Worm (Caenorhabditis elegans) whole organism, young adult: ENCODE data around the gene calu-1.
A peak's percentile ranks its signal among the peaks of the same experiment; 100 is the strongest.

Experiments used
- C06A6.2 ChIP-seq: fragments of 200-800 bp; sonication (Bioruptor generic); conservative IDR thresholded peaks from 2 replicates; pipeline ENCODE4 v1.3.6; 2022; ENCODE audit warnings: missing genetic modification characterization, missing compliant biosample characterization
- Y56A3A.18 ChIP-seq: fragments of 200-800 bp; sonication (Bioruptor generic); IDR thresholded peaks from 2 replicates; pipeline ENCODE4 v1.3.6; 2022; ENCODE audit warnings: missing genetic modification reagents, missing genetic modification characterization, missing compliant biosample characterization
- Y67H2A.10 ChIP-seq: fragments of 200-800 bp; sonication (Bioruptor generic); conservative IDR thresholded peaks from 2 replicates; pipeline ENCODE4 v1.3.6; 2022; ENCODE audit warnings: missing genetic modification reagents, missing genetic modification characterization, missing compliant biosample characterization
- bed-2 ChIP-seq: fragments of 200-800 bp; sonication (Bioruptor generic); IDR thresholded peaks from 2 replicates; pipeline ENCODE4 v1.3.6; 2022; ENCODE audit warnings: missing genetic modification reagents, missing genetic modification characterization, missing compliant biosample characterization
- cebp-1 ChIP-seq, 2 experiments: fragments of 200-800 bp in 1 of 2; sonication (Bioruptor generic) in 1 of 2; sonication (generic microtip) in 1 of 2; IDR thresholded peaks in 1 of 2; optimal IDR thresholded peaks in 1 of 2; 2 replicates each; pipeline versions ENCODE4 v1.3.6 to Lab custom; 2017 to 2022; ENCODE audit warnings: missing compliant biosample characterization in 2 of 2, missing genetic modification characterization in 2 of 2, mild to moderate bottlenecking in 1 of 2, missing genetic modification reagents in 1 of 2, moderate library complexity in 1 of 2
- ceh-91 ChIP-seq: fragments of 200-800 bp; sonication (Bioruptor generic); IDR thresholded peaks from 2 replicates; pipeline ENCODE4 v1.3.6; 2022; ENCODE audit warnings: missing genetic modification reagents, missing genetic modification characterization, missing compliant biosample characterization
- efl-1 ChIP-seq: fragments of 150-350 bp; optimal IDR thresholded peaks from 2 replicates; lab custom pipeline; 2014; ENCODE audit warnings: missing biosample characterization, missing genetic modification reagents, missing genetic modification characterization
- egl-44 ChIP-seq: fragments of 200-800 bp; sonication (Bioruptor generic); IDR thresholded peaks from 2 replicates; pipeline ENCODE4 v1.3.6; 2022; ENCODE audit warnings: missing genetic modification reagents, missing genetic modification characterization, missing compliant biosample characterization
- egrh-3 ChIP-seq: fragments of 200-800 bp; sonication (Bioruptor generic); IDR thresholded peaks from 2 replicates; pipeline ENCODE4 v1.3.6; 2022; ENCODE audit warnings: missing genetic modification reagents, missing genetic modification characterization, missing compliant biosample characterization
- ekl-4 ChIP-seq: fragments of 200-800 bp; sonication (Bioruptor generic); IDR thresholded peaks from 2 replicates; pipeline ENCODE4 v1.3.6; 2022; ENCODE audit warnings: missing genetic modification reagents, missing genetic modification characterization, missing compliant biosample characterization
- fkh-3 ChIP-seq: sonication (generic microtip); optimal IDR thresholded peaks from 2 replicates; lab custom pipeline; 2016; ENCODE audit warnings: mild to moderate bottlenecking, missing genetic modification characterization, missing compliant biosample characterization
- him-1 ChIP-seq: sonication (generic microtip); optimal IDR thresholded peaks from 2 replicates; lab custom pipeline; 2016; ENCODE audit warnings: missing genotype, missing genetic modification reagents, missing genetic modification characterization, missing compliant biosample characterization
- hmg-1.2 ChIP-seq: fragments of 200-800 bp; sonication (Bioruptor generic); IDR thresholded peaks from 2 replicates; pipeline ENCODE4 v1.3.6; 2022; ENCODE audit warnings: missing genetic modification reagents, missing genetic modification characterization, missing compliant biosample characterization
- hmg-20 ChIP-seq: fragments of 200-800 bp; sonication (Bioruptor generic); IDR thresholded peaks from 2 replicates; pipeline ENCODE4 v1.3.6; 2022; ENCODE audit warnings: missing genetic modification reagents, missing genetic modification characterization, missing compliant biosample characterization
- hsf-1 ChIP-seq: fragments of 200-800 bp; sonication (Bioruptor generic); IDR thresholded peaks from 2 replicates; pipeline ENCODE4 v1.3.6; 2022; ENCODE audit warnings: missing genetic modification reagents, missing genetic modification characterization, missing compliant biosample characterization
- lag-1 ChIP-seq: fragments of 200-800 bp; sonication (Bioruptor generic); IDR thresholded peaks from 2 replicates; pipeline ENCODE4 v1.3.6; 2022; ENCODE audit warnings: missing genetic modification reagents, missing genetic modification characterization, missing compliant biosample characterization
- let-607 ChIP-seq, 2 experiments: fragments of 200-800 bp in 1 of 2; sonication (Bioruptor generic) in 1 of 2; sonication (generic microtip) in 1 of 2; optimal IDR thresholded peaks; 2 replicates each; lab custom pipeline; 2016 to 2018; ENCODE audit warnings: mild to moderate bottlenecking in 2 of 2, missing compliant biosample characterization in 2 of 2, missing genetic modification characterization in 2 of 2, moderate library complexity in 2 of 2, missing genotype in 1 of 2
- lin-26 ChIP-seq: fragments of 200-800 bp; sonication (Bioruptor generic); IDR thresholded peaks from 2 replicates; pipeline ENCODE4 v1.3.6; 2022; ENCODE audit warnings: missing genetic modification reagents, missing genetic modification characterization, missing compliant biosample characterization
- lin-40 ChIP-seq: sonication (generic microtip); optimal IDR thresholded peaks from 2 replicates; lab custom pipeline; 2016; ENCODE audit warnings: missing genetic modification characterization, mild to moderate bottlenecking, missing compliant biosample characterization, missing genotype, missing genetic modification reagents
- lir-1 ChIP-seq: fragments of 200-800 bp; sonication (Bioruptor generic); conservative IDR thresholded peaks from 2 replicates; pipeline ENCODE4 v1.3.6; 2022; ENCODE audit warnings: missing genetic modification reagents, missing genetic modification characterization, missing compliant biosample characterization
- lsl-1 ChIP-seq: fragments of 200-800 bp; sonication (Bioruptor generic); optimal IDR thresholded peaks from 2 replicates; lab custom pipeline; 2018; ENCODE audit warnings: mild to moderate bottlenecking, missing genetic modification characterization, moderate library complexity, missing compliant biosample characterization
- madf-6 ChIP-seq: fragments of 200-800 bp; sonication (Bioruptor generic); IDR thresholded peaks from 2 replicates; pipeline ENCODE4 v1.3.6; 2022; ENCODE audit warnings: missing genetic modification reagents, missing genetic modification characterization, missing compliant biosample characterization
- mel-28 ChIP-seq: sonication (generic microtip); optimal IDR thresholded peaks from 2 replicates; lab custom pipeline; 2016; ENCODE audit warnings: borderline replicate concordance, mild to moderate bottlenecking, missing genetic modification characterization, missing compliant biosample characterization
- mes-4 ChIP-seq: sonication (generic microtip); optimal IDR thresholded peaks from 2 replicates; lab custom pipeline; 2016; ENCODE audit warnings: missing genotype, missing genetic modification characterization, missing compliant biosample characterization
- mxl-1 ChIP-seq: sonication (generic microtip); optimal IDR thresholded peaks from 2 replicates; lab custom pipeline; 2016; ENCODE audit warnings: missing genetic modification characterization, missing compliant biosample characterization
- nhr-80 ChIP-seq: sonication (generic microtip); optimal IDR thresholded peaks from 2 replicates; lab custom pipeline; 2016; ENCODE audit warnings: missing genetic modification characterization, missing compliant biosample characterization
- rec-8 ChIP-seq, 2 experiments: sonication (generic microtip); optimal IDR thresholded peaks; 2 replicates each; lab custom pipeline; 2016; ENCODE audit warnings: mild to moderate bottlenecking in 2 of 2, missing genetic modification characterization in 2 of 2, missing genetic modification reagents in 2 of 2, missing genotype in 2 of 2, missing biosample characterization in 1 of 2, missing compliant biosample characterization in 1 of 2, moderate library complexity in 1 of 2
- unc-62 ChIP-seq: fragments of 150-350 bp; optimal IDR thresholded peaks from 2 replicates; lab custom pipeline; 2014; ENCODE audit warnings: missing biosample characterization, missing genetic modification reagents, missing genetic modification characterization
- zfh-2 ChIP-seq: fragments of 200-800 bp; sonication (Bioruptor generic); conservative IDR thresholded peaks from 2 replicates; pipeline ENCODE4 v1.3.6; 2022; ENCODE audit warnings: missing genetic modification reagents, missing genetic modification characterization, missing compliant biosample characterization
- zim-3 ChIP-seq: sonication (generic microtip); optimal IDR thresholded peaks from 2 replicates; lab custom pipeline; 2017; ENCODE audit warnings: mild to moderate bottlenecking, missing genetic modification characterization, moderate library complexity, missing compliant biosample characterization
- ztf-28 ChIP-seq: fragments of 200-800 bp; sonication (Bioruptor generic); IDR thresholded peaks from 2 replicates; pipeline ENCODE4 v1.3.6; 2022; ENCODE audit warnings: missing genetic modification reagents, missing genetic modification characterization, missing compliant biosample characterization

The calu-1 gene

DNA sequence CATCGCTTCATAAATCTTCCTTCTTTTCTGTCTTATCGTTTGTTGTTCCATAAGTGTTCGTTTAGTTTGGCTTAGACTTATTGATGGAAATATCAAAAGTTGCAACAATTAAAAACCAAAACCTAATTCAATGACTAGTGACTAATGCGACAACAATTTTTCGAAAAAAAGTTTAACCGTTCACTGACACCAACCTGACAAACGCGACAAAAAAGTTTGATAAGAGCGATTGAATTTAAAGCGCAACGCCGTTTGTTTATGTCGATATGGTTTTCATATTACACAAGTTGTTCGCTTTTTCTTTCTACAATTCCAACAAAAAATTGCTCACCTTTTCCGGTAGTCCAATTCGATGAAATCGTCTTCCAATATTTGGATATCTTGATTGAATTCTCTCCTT, 8.3 kb upstream of the calu-1 start:
- TF ChIP-seq mes-4 (tag; lab: Kevin White, UChicago) (no peak), nhr-80 (peak; percentile 64)

DNA sequence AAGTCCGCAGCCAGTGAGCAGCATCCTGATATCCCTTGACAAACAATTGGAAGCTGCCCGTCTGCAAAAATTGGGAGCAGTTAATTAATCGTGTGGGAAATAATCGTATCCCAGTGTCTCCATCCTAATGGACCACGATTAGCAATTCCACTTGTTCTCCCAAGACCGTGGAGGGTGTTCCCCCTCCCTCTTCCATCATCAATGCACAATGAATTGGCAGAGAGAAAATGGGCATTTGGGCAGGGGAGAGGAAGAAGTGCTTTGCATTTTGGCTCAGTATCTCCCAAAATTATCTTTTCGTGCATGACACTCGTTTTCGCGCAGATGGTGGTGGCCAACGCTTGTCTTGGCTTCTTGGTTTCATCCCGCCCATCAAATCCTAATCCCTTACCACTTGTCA, 7.4 kb upstream of the calu-1 start:
- TF ChIP-seq lsl-1 (no peak), him-1 (no peak)
- TF ChIP-seq, all 124 proteins: peak for 0

DNA sequence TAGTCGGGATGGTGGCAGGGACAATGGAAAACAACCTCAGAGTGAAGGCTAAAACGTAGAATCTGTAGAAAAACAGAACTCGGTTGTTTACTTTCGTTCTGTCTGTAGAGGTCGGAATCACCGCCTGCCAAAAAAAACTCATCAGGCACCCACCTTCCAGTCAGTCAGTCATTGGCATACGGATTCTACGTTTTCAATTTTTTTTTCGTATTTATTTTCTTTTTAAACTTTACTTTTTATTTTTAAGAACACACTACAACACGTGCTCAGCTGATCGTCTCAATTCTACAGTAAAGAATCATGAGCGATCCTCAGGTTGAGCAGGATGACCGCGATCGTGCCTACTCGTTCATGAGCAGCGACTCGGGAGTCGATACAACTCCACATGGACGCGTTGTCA, 5.8 kb upstream of the calu-1 start, which contains the start of gene lfi-1:
lfi-1 (plus strand) TSS at position 301 of the 400 bp plus-strand sequence.
- no peak for TF ChIP-seq ceh-91 (GFP tag; lab: Robert Waterston, UW)
- no peak for TF ChIP-seq ekl-4 (GFP tag; lab: Robert Waterston, UW)
- TF ChIP-seq Y67H2A.10 (GFP tag; lab: Robert Waterston, UW), result no peak
- no peak for TF ChIP-seq lin-26 (GFP tag; lab: Robert Waterston, UW)
- no peak for TF ChIP-seq bed-2 (GFP tag; lab: Robert Waterston, UW)
- TF ChIP-seq egrh-3 (GFP tag; lab: Robert Waterston, UW), result no peak
- TF ChIP-seq cebp-1 (GFP tag; IDR thresholded peaks at IDR 0.05; lab: Robert Waterston, UW), result no peak
- no peak for TF ChIP-seq cebp-1 (tag; optimal IDR thresholded peaks at IDR 0.05; lab: Kevin White, UChicago)
- TF ChIP-seq zim-3 (tag; lab: Kevin White, UChicago), result no peak
- no peak for TF ChIP-seq efl-1 (GFP tag; lab: Kevin White, UChicago)
- no peak for TF ChIP-seq hmg-20 (GFP tag; lab: Robert Waterston, UW)
- TF ChIP-seq rec-8 (tag; optimal IDR thresholded peaks at IDR 0.05; lab: Kevin White, UChicago), result no peak
- TF ChIP-seq C06A6.2 (GFP tag; lab: Robert Waterston, UW), result no peak
- no peak for TF ChIP-seq lin-40 (tag; lab: Kevin White, UChicago)
- TF ChIP-seq, all 124 proteins: peak for 0

- TF ChIP-seq lag-1 (GFP tag; lab: Robert Waterston, UW) (no peak), unc-62 (GFP tag; lab: Kevin White, UChicago) (peak; percentile 41), hmg-1.2 (GFP tag; lab: Robert Waterston, UW) (no peak), let-607 (tag; optimal IDR thresholded peaks at IDR 0.05; lab: Kevin White, UChicago) (peak; percentile 90), mel-28 (no peak), nhr-80 (peak; percentile 84)
Measured at ce11 chrX:4974486-4974885, 3.8 kb upstream of the calu-1 start.

DNA sequence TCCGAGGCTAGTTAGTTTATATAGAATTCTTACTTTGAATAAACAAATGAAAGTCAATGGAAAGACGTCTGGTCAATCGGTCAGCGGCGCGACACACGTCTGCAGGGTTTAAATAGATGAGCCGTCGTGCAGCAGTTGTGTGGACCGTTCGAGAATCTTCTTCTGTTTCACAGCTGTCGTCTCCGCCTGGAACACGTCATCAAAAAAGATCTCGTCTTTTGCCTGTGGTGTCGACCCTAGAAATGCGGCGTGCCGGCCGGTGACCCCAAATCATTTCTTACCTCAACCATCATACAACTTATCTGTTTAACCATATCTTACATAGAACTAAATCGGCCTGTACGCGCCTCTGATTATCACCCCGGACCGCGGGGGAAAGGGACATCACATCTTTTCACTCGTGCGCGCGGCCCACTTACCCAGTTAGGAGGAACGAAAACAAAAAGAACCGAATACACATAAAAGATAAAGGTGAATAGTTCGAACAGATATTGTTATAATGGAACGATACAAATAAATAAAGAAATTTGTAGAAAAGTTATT, 1.4 kb upstream of the calu-1 start:
- TF ChIP-seq ztf-28 (GFP tag; lab: Robert Waterston, UW), result no peak
- TF ChIP-seq hsf-1 (GFP tag; lab: Robert Waterston, UW), result peak; percentile 67; the same call in 1 of the 2 replicates
- no peak for TF ChIP-seq fkh-3
- TF ChIP-seq mxl-1 (tag; lab: Kevin White, UChicago), result no peak
- TF ChIP-seq madf-6, result 0 out of 2 replicates have a peak, but pooled peaks have one; percentile 6
- no peak for TF ChIP-seq Y56A3A.18 (GFP tag; lab: Robert Waterston, UW)
- TF ChIP-seq egl-44 (GFP tag; lab: Robert Waterston, UW), result no peak
- TF ChIP-seq lir-1 (GFP tag; lab: Robert Waterston, UW), result no peak
- TF ChIP-seq zfh-2 (GFP tag; lab: Robert Waterston, UW), result 0 out of 2 replicates have a peak, but pooled peaks have one; percentile 21
- TF ChIP-seq, all 124 proteins: peak for 3
